Fruit fly (Drosophila melanogaster) whole organism, prepupa: ENCODE results near the gene Nf-YA.

Experiments
- Blimp-1 ChIP-seq: fragments of 200-800 bp; sonication (Bioruptor generic); optimal IDR thresholded peaks from 3 replicates; lab custom pipeline; 2017; ENCODE audit warnings: missing biosample characterization, missing genetic modification characterization, mild to moderate bottlenecking, moderate library complexity, missing genetic modification reagents
- CG10631 ChIP-seq: fragments of 200-800 bp; sonication (Bioruptor generic); optimal IDR thresholded peaks from 2 replicates; lab custom pipeline; 2016; ENCODE audit warnings: missing biosample characterization, missing genetic modification characterization
- CG10669 ChIP-seq: fragments of 200-800 bp; sonication (Bioruptor generic); optimal IDR thresholded peaks from 3 replicates; lab custom pipeline; 2018; ENCODE audit warnings: missing biosample characterization, mild to moderate bottlenecking, missing genetic modification characterization, moderate library complexity
- CG11294 ChIP-seq: fragments of 200-800 bp; sonication (Bioruptor generic); IDR thresholded peaks from 2 replicates; pipeline ENCODE4 v1.3.6; 2022; ENCODE audit warnings: missing biosample characterization, missing genetic modification characterization
- CG11902 ChIP-seq: fragments of 200-800 bp; sonication (Bioruptor generic); optimal IDR thresholded peaks from 3 replicates; lab custom pipeline; 2016; ENCODE audit warnings: missing biosample characterization, missing genetic modification characterization
- CG15336 ChIP-seq: fragments of 200-800 bp; sonication (Bioruptor generic); IDR thresholded peaks from 2 replicates; pipeline ENCODE4 v1.3.6; 2022; ENCODE audit warnings: missing biosample characterization, missing genetic modification characterization
- CG16779 ChIP-seq: fragments of 200-800 bp; sonication (Bioruptor generic); optimal IDR thresholded peaks from 3 replicates; lab custom pipeline; 2017; ENCODE audit warnings: missing biosample characterization, mild to moderate bottlenecking, missing genetic modification characterization
- CG3032 ChIP-seq: fragments of 200-800 bp; optimal IDR thresholded peaks from 2 replicates; lab custom pipeline; 2019; ENCODE audit warnings: missing biosample characterization, mild to moderate bottlenecking, missing genetic modification characterization, moderate library complexity
- CG32006 ChIP-seq: fragments of 200-800 bp; sonication (Bioruptor generic); optimal IDR thresholded peaks from 3 replicates; lab custom pipeline; 2017; ENCODE audit warnings: missing biosample characterization, mild to moderate bottlenecking, missing genetic modification characterization
- CG34406 ChIP-seq: fragments of 200-800 bp; sonication (Bioruptor generic); optimal IDR thresholded peaks from 3 replicates; lab custom pipeline; 2016; ENCODE audit warnings: missing biosample characterization, missing genetic modification characterization
- CG3919 ChIP-seq: fragments of 200-800 bp; sonication (Bioruptor generic); optimal IDR thresholded peaks from 3 replicates; lab custom pipeline; 2016; ENCODE audit warnings: missing biosample characterization, missing genetic modification characterization
- CG4318 ChIP-seq: fragments of 200-800 bp; sonication (Bioruptor generic); optimal IDR thresholded peaks from 3 replicates; lab custom pipeline; 2017; ENCODE audit warnings: missing biosample characterization, mild to moderate bottlenecking, missing genetic modification characterization
- CG6276 ChIP-seq: fragments of 200-800 bp; sonication (Bioruptor generic); optimal IDR thresholded peaks from 2 replicates; lab custom pipeline; 2017; ENCODE audit warnings: missing biosample characterization, mild to moderate bottlenecking, missing genetic modification characterization
- CG6792 ChIP-seq: fragments of 200-800 bp; sonication (Bioruptor generic); optimal IDR thresholded peaks from 3 replicates; lab custom pipeline; 2016; ENCODE audit warnings: missing biosample characterization, missing genetic modification characterization
- CG6808 ChIP-seq: fragments of 200-800 bp; sonication (Bioruptor generic); optimal IDR thresholded peaks from 3 replicates; lab custom pipeline; 2017; ENCODE audit warnings: missing biosample characterization, missing genetic modification characterization, mild to moderate bottlenecking, moderate library complexity, missing genetic modification reagents
- CG6854 ChIP-seq: fragments of 200-800 bp; sonication (Bioruptor generic); optimal IDR thresholded peaks from 2 replicates; lab custom pipeline; 2017; ENCODE audit warnings: missing biosample characterization, mild to moderate bottlenecking, missing genetic modification characterization
- CG7368 ChIP-seq: fragments of 200-800 bp; sonication (Bioruptor generic); optimal IDR thresholded peaks from 3 replicates; lab custom pipeline; 2016; ENCODE audit warnings: missing biosample characterization, missing genetic modification characterization
- CG8119 ChIP-seq: fragments of 200-800 bp; sonication (Bioruptor generic); IDR thresholded peaks from 3 replicates; pipeline ENCODE4 v1.3.6; 2022; ENCODE audit warnings: missing biosample characterization, missing genetic modification characterization
- CG8319 ChIP-seq: fragments of 200-800 bp; sonication (Bioruptor generic); optimal IDR thresholded peaks from 3 replicates; lab custom pipeline; 2016; ENCODE audit warnings: missing biosample characterization, missing genetic modification characterization
- CG8632 ChIP-seq: fragments of 200-800 bp; sonication (Bioruptor generic); optimal IDR thresholded peaks from 3 replicates; lab custom pipeline; 2016; ENCODE audit warnings: missing biosample characterization, missing genetic modification characterization
- Eip75B ChIP-seq: fragments of 200-800 bp; sonication (Bioruptor generic); optimal IDR thresholded peaks from 3 replicates; lab custom pipeline; 2016; ENCODE audit warnings: missing biosample characterization, missing genetic modification characterization
- Eip78C ChIP-seq: fragments of 200-800 bp; sonication (Bioruptor generic); peaks from one replicate; lab custom pipeline; 2016; ENCODE audit warnings: missing biosample characterization, missing genetic modification characterization
- Eip93F ChIP-seq: fragments of 200-800 bp; sonication (Bioruptor generic); optimal IDR thresholded peaks from 2 replicates; lab custom pipeline; 2016; ENCODE audit warnings: missing biosample characterization, mild to moderate bottlenecking, missing genetic modification characterization
- Ets21C ChIP-seq: fragments of 200-800 bp; sonication (Bioruptor generic); optimal IDR thresholded peaks from 3 replicates; lab custom pipeline; 2016; ENCODE audit warnings: missing biosample characterization, missing genetic modification characterization
- Gug ChIP-seq: fragments of 200-800 bp; sonication (Bioruptor generic); IDR thresholded peaks from 2 replicates; pipeline ENCODE4 v1.3.6; 2022; ENCODE audit warnings: missing biosample characterization, missing genetic modification characterization
- Hr38 ChIP-seq: sonication (Bioruptor generic); optimal IDR thresholded peaks from 2 replicates; lab custom pipeline; 2016; ENCODE audit warnings: missing biosample characterization, missing genetic modification characterization
- Hr39 ChIP-seq: fragments of 200-800 bp; sonication (Bioruptor generic); optimal IDR thresholded peaks from 2 replicates; lab custom pipeline; 2016; ENCODE audit warnings: missing biosample characterization, missing genetic modification characterization
- Hr4 ChIP-seq: fragments of 200-800 bp; sonication (Bioruptor generic); optimal IDR thresholded peaks from 3 replicates; lab custom pipeline; 2016; ENCODE audit warnings: missing biosample characterization, missing genetic modification characterization
- Lpt ChIP-seq: fragments of 200-800 bp; sonication (Bioruptor generic); optimal IDR thresholded peaks from 3 replicates; lab custom pipeline; 2016; ENCODE audit warnings: missing biosample characterization, missing genetic modification characterization
- OdsH ChIP-seq: fragments of 200-800 bp; sonication (Bioruptor generic); optimal IDR thresholded peaks from 3 replicates; lab custom pipeline; 2016; ENCODE audit warnings: missing biosample characterization, missing genetic modification characterization
- Smox ChIP-seq: fragments of 200-800 bp; sonication (Bioruptor generic); optimal IDR thresholded peaks from 3 replicates; lab custom pipeline; 2016; ENCODE audit warnings: missing biosample characterization, missing genetic modification characterization
- Sox102F ChIP-seq: fragments of 200-800 bp; sonication (Bioruptor generic); optimal IDR thresholded peaks from 2 replicates; lab custom pipeline; 2016; ENCODE audit warnings: missing biosample characterization, mild to moderate bottlenecking, missing genetic modification characterization
- Sox14 ChIP-seq: fragments of 200-800 bp; sonication (Bioruptor generic); optimal IDR thresholded peaks from 3 replicates; lab custom pipeline; 2016; ENCODE audit warnings: missing biosample characterization, missing genetic modification characterization
- Sox15 ChIP-seq: fragments of 200-800 bp; sonication (Bioruptor generic); optimal IDR thresholded peaks from 3 replicates; lab custom pipeline; 2016; ENCODE audit warnings: missing biosample characterization, missing genetic modification characterization
- achi ChIP-seq: fragments of 200-800 bp; sonication (Bioruptor generic); optimal IDR thresholded peaks from 3 replicates; lab custom pipeline; 2016; ENCODE audit warnings: missing biosample characterization, missing genetic modification characterization
- acj6 ChIP-seq: fragments of 200-800 bp; sonication (Bioruptor generic); optimal IDR thresholded peaks from 3 replicates; lab custom pipeline; 2016; ENCODE audit warnings: missing biosample characterization, missing genetic modification characterization
- cyc ChIP-seq: fragments of 200-800 bp; sonication (Bioruptor generic); optimal IDR thresholded peaks from 3 replicates; lab custom pipeline; 2016; ENCODE audit warnings: missing biosample characterization, missing genetic modification characterization
- dac ChIP-seq: fragments of 200-800 bp; sonication (Bioruptor generic); optimal IDR thresholded peaks from 2 replicates; lab custom pipeline; 2017; ENCODE audit warnings: missing biosample characterization, mild to moderate bottlenecking, missing genetic modification characterization
- dsx ChIP-seq: fragments of 200-800 bp; optimal IDR thresholded peaks from 3 replicates; lab custom pipeline; 2019; ENCODE audit warnings: missing biosample characterization, mild to moderate bottlenecking, missing genetic modification characterization, moderate library complexity; ENCODE audit not compliant: poor library complexity, severe bottlenecking
- eg ChIP-seq: fragments of 200-800 bp; sonication (Bioruptor generic); IDR thresholded peaks from 3 replicates; pipeline ENCODE4 v1.3.6; 2022; ENCODE audit warnings: missing biosample characterization, missing genetic modification characterization
- esn ChIP-seq: fragments of 200-800 bp; sonication (Bioruptor generic); optimal IDR thresholded peaks from 2 replicates; lab custom pipeline; 2016; ENCODE audit warnings: missing biosample characterization, mild to moderate bottlenecking, missing genetic modification characterization, moderate library complexity
- fd59A ChIP-seq: fragments of 200-800 bp; sonication (Bioruptor generic); optimal IDR thresholded peaks from 2 replicates; lab custom pipeline; 2017; ENCODE audit warnings: missing biosample characterization, mild to moderate bottlenecking, missing genetic modification characterization, missing genetic modification reagents
- fd85E ChIP-seq: fragments of 200-800 bp; sonication (Bioruptor generic); optimal IDR thresholded peaks from 3 replicates; lab custom pipeline; 2016; ENCODE audit warnings: missing biosample characterization, missing genetic modification characterization
- fkh ChIP-seq: fragments of 200-800 bp; sonication (Bioruptor generic); optimal IDR thresholded peaks from 3 replicates; lab custom pipeline; 2017; ENCODE audit warnings: missing biosample characterization, mild to moderate bottlenecking, missing genetic modification characterization, moderate library complexity
- lz ChIP-seq: fragments of 200-800 bp; sonication (Bioruptor generic); optimal IDR thresholded peaks from 3 replicates; lab custom pipeline; 2016; ENCODE audit warnings: missing biosample characterization, missing genetic modification characterization
- net ChIP-seq: fragments of 200-800 bp; sonication (Bioruptor generic); optimal IDR thresholded peaks from 3 replicates; lab custom pipeline; 2016; ENCODE audit warnings: missing biosample characterization, missing genetic modification characterization
- pdm3 ChIP-seq: fragments of 200-800 bp; sonication (Bioruptor generic); optimal IDR thresholded peaks from 3 replicates; lab custom pipeline; 2016; ENCODE audit warnings: missing biosample characterization, missing genetic modification characterization
- salr ChIP-seq, 2 experiments: fragments of 200-800 bp; sonication (Bioruptor generic); optimal IDR thresholded peaks; 3 replicates each; lab custom pipeline; 2016 to 2018; ENCODE audit warnings: missing biosample characterization in 2 of 2, missing genetic modification characterization in 2 of 2, mild to moderate bottlenecking in 1 of 2
- spab ChIP-seq: fragments of 200-800 bp; sonication (Bioruptor generic); optimal IDR thresholded peaks from 2 replicates; lab custom pipeline; 2017; ENCODE audit warnings: missing biosample characterization, mild to moderate bottlenecking, missing genetic modification characterization, missing genetic modification reagents
- ss ChIP-seq, 2 experiments: fragments of 200-800 bp; sonication (Bioruptor generic); optimal IDR thresholded peaks; 2 replicates in 1 of 2; 3 replicates in 1 of 2; lab custom pipeline; 2017 to 2018; ENCODE audit warnings: mild to moderate bottlenecking in 2 of 2, missing biosample characterization in 2 of 2, missing genetic modification characterization in 2 of 2, moderate library complexity in 1 of 2
- svp ChIP-seq: fragments of 200-800 bp; sonication (Bioruptor generic); peaks from one replicate; lab custom pipeline; 2016; ENCODE audit warnings: missing biosample characterization, missing genetic modification characterization
- topi ChIP-seq: fragments of 200-800 bp; sonication (Bioruptor generic); optimal IDR thresholded peaks from 3 replicates; lab custom pipeline; 2016; ENCODE audit warnings: missing biosample characterization, missing genetic modification characterization

Gene Nf-YA

DNA sequence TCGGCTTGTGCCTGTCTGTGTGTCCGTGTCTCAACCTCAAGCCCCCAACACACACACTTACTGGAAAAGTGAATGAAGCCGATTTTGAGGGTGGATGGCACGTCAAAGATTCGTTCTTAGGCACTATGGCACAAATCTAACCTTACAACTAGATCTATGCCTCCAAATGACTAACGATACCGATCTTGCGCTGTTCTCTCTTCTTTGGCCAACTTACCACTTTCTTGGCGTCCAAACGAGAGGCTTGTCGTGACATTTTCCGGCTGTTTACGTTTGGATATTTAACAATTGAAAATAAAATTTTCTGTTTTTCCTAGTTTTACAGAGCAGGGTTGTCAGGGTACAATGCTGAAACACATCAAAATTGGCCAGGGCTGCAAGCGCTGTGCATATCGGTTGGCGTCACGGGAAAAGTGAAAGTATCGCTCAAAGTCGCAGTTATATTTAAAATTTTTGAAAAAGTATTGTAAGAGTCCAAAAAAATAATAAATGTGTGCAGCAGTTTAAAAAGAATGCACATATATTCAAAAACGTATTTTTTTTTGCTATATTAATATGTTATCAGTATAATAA lies at the start of gene Nf-YA, which contains the start of gene Bet3:
Gene Nf-YA, minus strand, starts transcription at position 361 of the 573 bp plus-strand sequence.
Gene Bet3, minus strand, starts transcription at position 361 of the 573 bp plus-strand sequence.
- no peak for TF ChIP-seq spab (GFP tag; lab: Kevin White, UChicago)
- TF ChIP-seq fkh: no peak
- no peak for TF ChIP-seq CG6276 (GFP tag; lab: Kevin White, UChicago)
- no peak for TF ChIP-seq CG34406 (GFP tag; lab: Kevin White, UChicago)
- TF ChIP-seq CG7368 (GFP tag; lab: Kevin White, UChicago): no peak
- no peak for TF ChIP-seq ss (GFP tag; optimal IDR thresholded peaks at IDR 0.05; lab: Kevin White, UChicago)
- TF ChIP-seq Lpt (GFP tag; lab: Kevin White, UChicago): no peak
- TF ChIP-seq CG15336 (GFP tag; lab: Robert Waterston, UW): no peak
- TF ChIP-seq Sox102F (GFP tag; lab: Kevin White, UChicago): no peak
- no peak for TF ChIP-seq net (GFP tag; lab: Kevin White, UChicago)
- no peak for TF ChIP-seq fd85E
- TF ChIP-seq salr (GFP tag; optimal IDR thresholded peaks at IDR 0.05; lab: Kevin White, UChicago): no peak
- no peak for TF ChIP-seq Sox15 (GFP tag; lab: Kevin White, UChicago)
- TF ChIP-seq topi (GFP tag; lab: Kevin White, UChicago): peak; percentile 32
- TF ChIP-seq cyc (GFP tag; lab: Kevin White, UChicago): peak; percentile 39
- TF ChIP-seq CG6854 (GFP tag; lab: Kevin White, UChicago): no peak
- TF ChIP-seq Eip93F (GFP tag; lab: Kevin White, UChicago): no peak
- TF ChIP-seq CG32006 (GFP tag; lab: Kevin White, UChicago): peak; percentile 25
- no peak for TF ChIP-seq CG16779 (tag; lab: Kevin White, UChicago)
- no peak for TF ChIP-seq CG10669 (GFP tag; lab: Kevin White, UChicago)
- no peak for TF ChIP-seq CG8119
- TF ChIP-seq Smox (GFP tag; lab: Kevin White, UChicago): no peak
- TF ChIP-seq pdm3 (GFP tag; lab: Kevin White, UChicago): no peak
- no peak for TF ChIP-seq CG11294
- peak; percentile 48 for TF ChIP-seq Sox14 (GFP tag; lab: Kevin White, UChicago)
- TF ChIP-seq achi (GFP tag; lab: Kevin White, UChicago): peak; percentile 31
- TF ChIP-seq CG6792 (GFP tag; lab: Kevin White, UChicago): peak; percentile 12
- TF ChIP-seq svp: peak; percentile 43
- peak; percentile 31 for TF ChIP-seq Ets21C
- no peak for TF ChIP-seq Hr38
- no peak for TF ChIP-seq fd59A (GFP tag; lab: Kevin White, UChicago)
- peak; percentile 52 for TF ChIP-seq lz (GFP tag; lab: Kevin White, UChicago)
- TF ChIP-seq CG11902 (GFP tag; lab: Kevin White, UChicago): no peak
- peak; percentile 43 for TF ChIP-seq CG3032
- no peak for TF ChIP-seq Gug (GFP tag; lab: Robert Waterston, UW)
- no peak for TF ChIP-seq CG4318
- no peak for TF ChIP-seq CG8319 (GFP tag; lab: Kevin White, UChicago)
- TF ChIP-seq CG10631 (GFP tag; lab: Kevin White, UChicago): peak; percentile 13
- TF ChIP-seq acj6: no peak
- no peak for TF ChIP-seq Eip75B
- no peak for TF ChIP-seq Hr4
- no peak for TF ChIP-seq dac (GFP tag; lab: Kevin White, UChicago)
- peak; percentile 29 for TF ChIP-seq OdsH (GFP tag; lab: Kevin White, UChicago)
- TF ChIP-seq CG8632: no peak
- peak; percentile 30 for TF ChIP-seq Eip78C (GFP tag; lab: Kevin White, UChicago)
- TF ChIP-seq esn (GFP tag; lab: Kevin White, UChicago): peak; percentile 42
- TF ChIP-seq Hr39: peak; percentile 52
- no peak for TF ChIP-seq dsx (GFP tag; lab: Kevin White, UChicago)
- TF ChIP-seq Blimp-1 (GFP tag; lab: Kevin White, UChicago): peak; percentile 99
- no peak for TF ChIP-seq eg (GFP tag; lab: Robert Waterston, UW)
- no peak for TF ChIP-seq CG3919 (GFP tag; lab: Kevin White, UChicago)
- no peak for TF ChIP-seq CG6808 (GFP tag; lab: Kevin White, UChicago)
